Worm (Caenorhabditis elegans) whole organism, early embryonic: ENCODE measurements around the gene str-123.

Experiments used
- B0310.2 ChIP-seq: sonication (generic microtip); optimal IDR thresholded peaks from 2 replicates; lab custom pipeline; 2016; ENCODE audit warnings: mild to moderate bottlenecking, missing genetic modification characterization, missing compliant biosample characterization
- ama-1 ChIP-seq: fragments of 150-350 bp; optimal IDR thresholded peaks from 2 replicates; lab custom pipeline; 2014
- ceh-13 ChIP-seq: fragments of 200-800 bp; sonication (Bioruptor generic); optimal IDR thresholded peaks from 2 replicates; lab custom pipeline; 2018; ENCODE audit warnings: mild to moderate bottlenecking, missing genetic modification characterization, missing compliant biosample characterization
- flt-1 ChIP-seq: fragments of 200-800 bp; sonication (Bioruptor generic); IDR thresholded peaks from 2 replicates; pipeline ENCODE4 v1.3.6; 2022; ENCODE audit warnings: missing genetic modification characterization, missing compliant biosample characterization
- hmbx-1 ChIP-seq: sonication (generic microtip); optimal IDR thresholded peaks from 2 replicates; lab custom pipeline; 2016; ENCODE audit warnings: mild to moderate bottlenecking, missing genetic modification characterization, missing compliant biosample characterization
- hmg-4 ChIP-seq: fragments of 200-800 bp; sonication (Bioruptor generic); optimal IDR thresholded peaks from 2 replicates; lab custom pipeline; 2018; ENCODE audit warnings: mild to moderate bottlenecking, missing genetic modification characterization, missing compliant biosample characterization
- pes-1 ChIP-seq: fragments of 200-800 bp; sonication (Bioruptor generic); IDR thresholded peaks from 2 replicates; pipeline ENCODE4 v1.3.6; 2022; ENCODE audit warnings: missing genetic modification reagents, missing genetic modification characterization, missing compliant biosample characterization
- scrt-1 ChIP-seq: fragments of 200-800 bp; sonication (Bioruptor generic); IDR thresholded peaks from 2 replicates; pipeline ENCODE4 v1.3.6; 2022; ENCODE audit warnings: missing genetic modification characterization, missing compliant biosample characterization
- tbx-11 ChIP-seq: fragments of 200-800 bp; sonication (Bioruptor generic); IDR thresholded peaks from 2 replicates; pipeline ENCODE4 v1.3.6; 2022; ENCODE audit warnings: missing genetic modification characterization, missing compliant biosample characterization
- tra-4 ChIP-seq: sonication (generic microtip); optimal IDR thresholded peaks from 2 replicates; lab custom pipeline; 2017; ENCODE audit warnings: missing genetic modification characterization, missing compliant biosample characterization

- no peak for TF ChIP-seq flt-1 (GFP tag; lab: Robert Waterston, UW)
- TF ChIP-seq tra-4 (tag; lab: Kevin White, UChicago): no peak
- no peak for TF ChIP-seq ama-1 (lab: Kevin White, UChicago)
- TF ChIP-seq pes-1 (GFP tag; lab: Robert Waterston, UW): no peak
- TF ChIP-seq ceh-13 (GFP tag; lab: Kevin White, UChicago): no peak
- no peak for TF ChIP-seq B0310.2 (tag; lab: Kevin White, UChicago)
- no peak for TF ChIP-seq hmg-4 (GFP tag; lab: Kevin White, UChicago)
- no peak for TF ChIP-seq tbx-11 (GFP tag; lab: Robert Waterston, UW)
- no peak for TF ChIP-seq hmbx-1 (tag; lab: Kevin White, UChicago)
- TF ChIP-seq scrt-1 (GFP tag; lab: Robert Waterston, UW): no peak
Observed at ce11 chrX:12815367-12815766, 25.2 kb downstream of the str-123 start.
